Worm (Caenorhabditis elegans) whole organism, young adult: Measurements from ENCODE around the gene cdf-2.

Experiments
- B0336.3 ChIP-seq: fragments of 200-800 bp; sonication (Bioruptor generic); IDR thresholded peaks from 2 replicates; pipeline ENCODE4 v1.3.6; 2022; ENCODE audit warnings: missing genetic modification characterization, missing compliant biosample characterization
- C06A6.2 ChIP-seq: fragments of 200-800 bp; sonication (Bioruptor generic); conservative IDR thresholded peaks from 2 replicates; pipeline ENCODE4 v1.3.6; 2022; ENCODE audit warnings: missing genetic modification characterization, missing compliant biosample characterization
- F23B12.7 ChIP-seq: sonication (generic microtip); optimal IDR thresholded peaks from 2 replicates; lab custom pipeline; 2017; ENCODE audit warnings: missing genetic modification characterization, mild to moderate bottlenecking, missing compliant biosample characterization, antibody characterized with exemption, moderate library complexity; ENCODE audit not compliant: insufficient read depth
- F49E8.2 ChIP-seq: sonication (generic microtip); optimal IDR thresholded peaks from 3 replicates; lab custom pipeline; 2017; ENCODE audit warnings: missing genetic modification characterization, mild to moderate bottlenecking, missing compliant biosample characterization, antibody characterized with exemption, moderate library complexity; ENCODE audit not compliant: insufficient read depth
- F55B11.4 ChIP-seq: sonication (generic microtip); optimal IDR thresholded peaks from 2 replicates; lab custom pipeline; 2016; ENCODE audit warnings: missing compliant biosample characterization, missing genetic modification characterization, borderline replicate concordance; ENCODE audit not compliant: insufficient read depth
- F57C9.4 ChIP-seq: sonication (generic microtip); optimal IDR thresholded peaks from 2 replicates; lab custom pipeline; 2017; ENCODE audit warnings: mild to moderate bottlenecking, missing genetic modification characterization, missing compliant biosample characterization
- T07F8.4 ChIP-seq: sonication (generic microtip); optimal IDR thresholded peaks from 2 replicates; lab custom pipeline; 2016; ENCODE audit warnings: mild to moderate bottlenecking, missing genetic modification characterization, moderate library complexity, missing compliant biosample characterization
- Y53F4B.3 ChIP-seq: fragments of 200-800 bp; sonication (Bioruptor generic); IDR thresholded peaks from 2 replicates; pipeline ENCODE4 v1.3.6; 2022; ENCODE audit warnings: missing genetic modification reagents, missing genetic modification characterization, missing compliant biosample characterization
- Y56A3A.18 ChIP-seq: fragments of 200-800 bp; sonication (Bioruptor generic); IDR thresholded peaks from 2 replicates; pipeline ENCODE4 v1.3.6; 2022; ENCODE audit warnings: missing genetic modification reagents, missing genetic modification characterization, missing compliant biosample characterization
- Y67H2A.10 ChIP-seq: fragments of 200-800 bp; sonication (Bioruptor generic); conservative IDR thresholded peaks from 2 replicates; pipeline ENCODE4 v1.3.6; 2022; ENCODE audit warnings: missing genetic modification reagents, missing genetic modification characterization, missing compliant biosample characterization
- aptf-2 ChIP-seq: fragments of 200-800 bp; sonication (Bioruptor generic); conservative IDR thresholded peaks from 2 replicates; pipeline ENCODE4 v1.3.6; 2022; ENCODE audit warnings: missing genetic modification reagents, missing genetic modification characterization, missing compliant biosample characterization
- athp-1 ChIP-seq: sonication (generic microtip); optimal IDR thresholded peaks from 2 replicates; lab custom pipeline; 2017; ENCODE audit warnings: mild to moderate bottlenecking, missing genetic modification characterization, missing compliant biosample characterization
- attf-3 ChIP-seq: fragments of 200-800 bp; sonication (Bioruptor generic); conservative IDR thresholded peaks from 2 replicates; pipeline ENCODE4 v1.3.6; 2022; ENCODE audit warnings: missing genetic modification reagents, missing genetic modification characterization, missing compliant biosample characterization
- attf-5 ChIP-seq: fragments of 200-800 bp; sonication (Bioruptor generic); optimal IDR thresholded peaks from 2 replicates; lab custom pipeline; 2018; ENCODE audit warnings: mild to moderate bottlenecking, missing genetic modification characterization, missing compliant biosample characterization
- attf-6 ChIP-seq: fragments of 200-800 bp; sonication (Bioruptor generic); IDR thresholded peaks from 2 replicates; pipeline ENCODE4 v1.3.6; 2022; ENCODE audit warnings: missing genetic modification reagents, missing genetic modification characterization, missing compliant biosample characterization
- bed-2 ChIP-seq: fragments of 200-800 bp; sonication (Bioruptor generic); IDR thresholded peaks from 2 replicates; pipeline ENCODE4 v1.3.6; 2022; ENCODE audit warnings: missing genetic modification reagents, missing genetic modification characterization, missing compliant biosample characterization
- ceh-100 ChIP-seq: fragments of 200-800 bp; sonication (Bioruptor generic); IDR thresholded peaks from 2 replicates; pipeline ENCODE4 v1.3.6; 2022; ENCODE audit warnings: missing genetic modification reagents, missing genetic modification characterization, missing compliant biosample characterization
- ceh-79 ChIP-seq: sonication (generic microtip); optimal IDR thresholded peaks from 2 replicates; lab custom pipeline; 2017; ENCODE audit warnings: mild to moderate bottlenecking, missing genetic modification characterization, missing compliant biosample characterization
- ceh-91 ChIP-seq: fragments of 200-800 bp; sonication (Bioruptor generic); IDR thresholded peaks from 2 replicates; pipeline ENCODE4 v1.3.6; 2022; ENCODE audit warnings: missing genetic modification reagents, missing genetic modification characterization, missing compliant biosample characterization
- chd-7 ChIP-seq: sonication (generic microtip); optimal IDR thresholded peaks from 2 replicates; lab custom pipeline; 2016; ENCODE audit warnings: mild to moderate bottlenecking, missing genetic modification characterization, moderate library complexity, missing compliant biosample characterization
- dox-1 ChIP-seq: fragments of 200-800 bp; sonication (Bioruptor generic); IDR thresholded peaks from 2 replicates; pipeline ENCODE4 v1.3.6; 2022; ENCODE audit warnings: missing genetic modification reagents, missing genetic modification characterization, missing compliant biosample characterization
- egl-44 ChIP-seq: fragments of 200-800 bp; sonication (Bioruptor generic); IDR thresholded peaks from 2 replicates; pipeline ENCODE4 v1.3.6; 2022; ENCODE audit warnings: missing genetic modification reagents, missing genetic modification characterization, missing compliant biosample characterization
- egrh-3 ChIP-seq: fragments of 200-800 bp; sonication (Bioruptor generic); IDR thresholded peaks from 2 replicates; pipeline ENCODE4 v1.3.6; 2022; ENCODE audit warnings: missing genetic modification reagents, missing genetic modification characterization, missing compliant biosample characterization
- ets-4 ChIP-seq: fragments of 200-800 bp; sonication (Bioruptor generic); optimal IDR thresholded peaks from 2 replicates; lab custom pipeline; 2018; ENCODE audit warnings: mild to moderate bottlenecking, missing genetic modification characterization, missing compliant biosample characterization
- fkh-3 ChIP-seq: sonication (generic microtip); optimal IDR thresholded peaks from 2 replicates; lab custom pipeline; 2016; ENCODE audit warnings: mild to moderate bottlenecking, missing genetic modification characterization, missing compliant biosample characterization
- gei-17 ChIP-seq: fragments of 200-800 bp; sonication (Bioruptor generic); optimal IDR thresholded peaks from 2 replicates; lab custom pipeline; 2018; ENCODE audit warnings: mild to moderate bottlenecking, missing genetic modification characterization, missing compliant biosample characterization
- him-1 ChIP-seq: sonication (generic microtip); optimal IDR thresholded peaks from 2 replicates; lab custom pipeline; 2016; ENCODE audit warnings: missing genotype, missing genetic modification reagents, missing genetic modification characterization, missing compliant biosample characterization
- hmg-1.2 ChIP-seq: fragments of 200-800 bp; sonication (Bioruptor generic); IDR thresholded peaks from 2 replicates; pipeline ENCODE4 v1.3.6; 2022; ENCODE audit warnings: missing genetic modification reagents, missing genetic modification characterization, missing compliant biosample characterization
- hsf-1 ChIP-seq: fragments of 200-800 bp; sonication (Bioruptor generic); IDR thresholded peaks from 2 replicates; pipeline ENCODE4 v1.3.6; 2022; ENCODE audit warnings: missing genetic modification reagents, missing genetic modification characterization, missing compliant biosample characterization
- lag-1 ChIP-seq: fragments of 200-800 bp; sonication (Bioruptor generic); IDR thresholded peaks from 2 replicates; pipeline ENCODE4 v1.3.6; 2022; ENCODE audit warnings: missing genetic modification reagents, missing genetic modification characterization, missing compliant biosample characterization
- lin-35 ChIP-seq, 3 experiments: fragments of 150-350 bp in 2 of 3; sonication (generic microtip) in 1 of 3; optimal IDR thresholded peaks; 2 replicates each; lab custom pipeline; 2014 to 2018; ENCODE audit warnings: missing biosample characterization in 3 of 3, missing genetic modification characterization in 3 of 3, missing genetic modification reagents in 3 of 3
- lin-40 ChIP-seq: sonication (generic microtip); optimal IDR thresholded peaks from 2 replicates; lab custom pipeline; 2016; ENCODE audit warnings: missing genetic modification characterization, mild to moderate bottlenecking, missing compliant biosample characterization, missing genotype, missing genetic modification reagents
- lin-54 ChIP-seq: fragments of 200-800 bp; sonication (Bioruptor generic); optimal IDR thresholded peaks from 2 replicates; lab custom pipeline; 2018; ENCODE audit warnings: mild to moderate bottlenecking, missing genetic modification characterization, missing compliant biosample characterization
- lir-1 ChIP-seq: fragments of 200-800 bp; sonication (Bioruptor generic); conservative IDR thresholded peaks from 2 replicates; pipeline ENCODE4 v1.3.6; 2022; ENCODE audit warnings: missing genetic modification reagents, missing genetic modification characterization, missing compliant biosample characterization
- lsy-27 ChIP-seq: sonication (generic microtip); optimal IDR thresholded peaks from 2 replicates; lab custom pipeline; 2017; ENCODE audit warnings: missing genetic modification characterization, mild to moderate bottlenecking, missing compliant biosample characterization, antibody characterized with exemption, missing genotype, borderline replicate concordance; ENCODE audit not compliant: insufficient read depth
- madf-3 ChIP-seq: fragments of 200-800 bp; sonication (Bioruptor generic); IDR thresholded peaks from 2 replicates; pipeline ENCODE4 v1.3.6; 2022; ENCODE audit warnings: missing genetic modification reagents, missing genetic modification characterization, missing compliant biosample characterization
- mel-28 ChIP-seq: sonication (generic microtip); optimal IDR thresholded peaks from 2 replicates; lab custom pipeline; 2016; ENCODE audit warnings: borderline replicate concordance, mild to moderate bottlenecking, missing genetic modification characterization, missing compliant biosample characterization
- mxl-1 ChIP-seq: sonication (generic microtip); optimal IDR thresholded peaks from 2 replicates; lab custom pipeline; 2016; ENCODE audit warnings: missing genetic modification characterization, missing compliant biosample characterization
- nfya-1 ChIP-seq: sonication (generic microtip); optimal IDR thresholded peaks from 2 replicates; lab custom pipeline; 2017; ENCODE audit warnings: antibody characterized with exemption, missing compliant biosample characterization, missing genetic modification characterization, borderline replicate concordance; ENCODE audit not compliant: insufficient read depth
- nfyb-1 ChIP-seq: fragments of 200-800 bp; sonication (Bioruptor generic); IDR thresholded peaks from 2 replicates; pipeline ENCODE4 v1.3.6; 2022; ENCODE audit warnings: missing genetic modification reagents, missing genetic modification characterization, missing compliant biosample characterization
- rcor-1 ChIP-seq: fragments of 200-800 bp; sonication (Bioruptor generic); IDR thresholded peaks from 2 replicates; pipeline ENCODE4 v1.3.6; 2022; ENCODE audit warnings: missing genetic modification reagents, missing genetic modification characterization, missing compliant biosample characterization
- snpc-3.4 ChIP-seq: sonication (generic microtip); optimal IDR thresholded peaks from 2 replicates; lab custom pipeline; 2017; ENCODE audit warnings: missing genetic modification characterization, mild to moderate bottlenecking, missing compliant biosample characterization, antibody characterized with exemption, moderate library complexity, missing genotype, missing genetic modification reagents
- sptf-2 ChIP-seq: fragments of 200-800 bp; sonication (Bioruptor generic); optimal IDR thresholded peaks from 2 replicates; lab custom pipeline; 2018; ENCODE audit warnings: mild to moderate bottlenecking, missing genetic modification characterization, missing compliant biosample characterization
- tlf-1 ChIP-seq: fragments of 200-800 bp; sonication (Bioruptor generic); optimal IDR thresholded peaks from 2 replicates; lab custom pipeline; 2018; ENCODE audit warnings: mild to moderate bottlenecking, missing genetic modification characterization, missing compliant biosample characterization
- unc-62 ChIP-seq: fragments of 150-350 bp; optimal IDR thresholded peaks from 2 replicates; lab custom pipeline; 2014; ENCODE audit warnings: missing biosample characterization, missing genetic modification reagents, missing genetic modification characterization
- ztf-22 ChIP-seq: fragments of 200-800 bp; sonication (Bioruptor generic); optimal IDR thresholded peaks from 2 replicates; lab custom pipeline; 2018; ENCODE audit warnings: mild to moderate bottlenecking, missing genetic modification characterization, moderate library complexity, missing compliant biosample characterization
- ztf-25 ChIP-seq: fragments of 200-800 bp; sonication (Bioruptor generic); IDR thresholded peaks from 2 replicates; pipeline ENCODE4 v1.3.6; 2022; ENCODE audit warnings: missing genetic modification reagents, missing genetic modification characterization, missing compliant biosample characterization
- ztf-28 ChIP-seq: fragments of 200-800 bp; sonication (Bioruptor generic); IDR thresholded peaks from 2 replicates; pipeline ENCODE4 v1.3.6; 2022; ENCODE audit warnings: missing genetic modification reagents, missing genetic modification characterization, missing compliant biosample characterization

Gene cdf-2

DNA sequence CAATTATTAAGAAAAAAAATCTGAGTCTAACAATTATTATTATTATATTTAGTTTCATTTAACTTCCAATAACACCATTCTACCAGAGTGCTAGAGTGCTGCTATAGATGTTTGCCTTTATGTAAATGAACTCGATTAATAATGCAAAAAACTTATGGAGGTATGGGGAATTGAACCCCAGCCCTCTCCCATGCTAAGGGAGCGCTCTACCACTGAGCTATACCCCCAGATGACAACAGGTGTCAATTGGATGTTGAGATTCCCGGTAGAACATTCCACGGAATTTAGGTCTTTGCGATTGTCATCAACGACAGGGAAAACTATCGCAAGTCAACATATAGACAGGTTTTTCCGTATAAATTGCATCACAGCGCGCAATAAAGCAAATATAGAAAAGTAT lies 8.7 kb downstream of the cdf-2 start (continued):
- peak; percentile 46 for TF ChIP-seq lsy-27 (tag; lab: Kevin White, UChicago)
- peak; percentile 38 for TF ChIP-seq gei-17
- TF ChIP-seq T07F8.4 (tag; lab: Kevin White, UChicago) = peak; percentile 60
- peak; percentile 30; the same call in 1 of the 2 replicates for TF ChIP-seq ceh-100 (GFP tag; lab: Robert Waterston, UW)
- no peak for TF ChIP-seq Y53F4B.3
- TF ChIP-seq F23B12.7 (tag; lab: Kevin White, UChicago) = peak; percentile 83
- TF ChIP-seq lin-35 (GFP tag; optimal IDR thresholded peaks at IDR 0.05; lab: Kevin White, UChicago) = no peak
- no peak for TF ChIP-seq ztf-25
- no peak for TF ChIP-seq lin-40 (tag; lab: Kevin White, UChicago)
- TF ChIP-seq ets-4 (GFP tag; lab: Kevin White, UChicago) = peak; percentile 59
- TF ChIP-seq mxl-1 (tag; lab: Kevin White, UChicago) = peak; percentile 60
- TF ChIP-seq attf-6 (GFP tag; lab: Robert Waterston, UW) = peak; percentile 45; the same call in 1 of the 2 replicates
- no peak for TF ChIP-seq madf-3
- peak; percentile 64 for TF ChIP-seq rcor-1
- TF ChIP-seq ztf-22 = no peak
- peak; percentile 82 for TF ChIP-seq nfyb-1
- TF ChIP-seq attf-5 (GFP tag; lab: Kevin White, UChicago) = peak; percentile 61
- TF ChIP-seq attf-3 (GFP tag; lab: Robert Waterston, UW) = no peak
- TF ChIP-seq chd-7 (tag; lab: Kevin White, UChicago) = peak; percentile 73
- no peak for TF ChIP-seq lag-1 (GFP tag; lab: Robert Waterston, UW)
- TF ChIP-seq unc-62 (GFP tag; lab: Kevin White, UChicago) = no peak
- TF ChIP-seq F49E8.2 = peak; percentile 20
- TF ChIP-seq lir-1 = no peak
- peak; percentile 96 for TF ChIP-seq him-1 (tag; lab: Kevin White, UChicago)
- peak; percentile 49; the same call in 1 of the 2 replicates for TF ChIP-seq dox-1 (GFP tag; lab: Robert Waterston, UW)
- no peak for TF ChIP-seq ceh-91 (GFP tag; lab: Robert Waterston, UW)
- peak; percentile 43; the same call in 1 of the 2 replicates for TF ChIP-seq hsf-1 (GFP tag; lab: Robert Waterston, UW)
- peak; percentile 59 for TF ChIP-seq sptf-2 (GFP tag; lab: Kevin White, UChicago)
- no peak for TF ChIP-seq tlf-1 (GFP tag; lab: Kevin White, UChicago)
- no peak for TF ChIP-seq F55B11.4 (tag; lab: Kevin White, UChicago)
- peak; percentile 83 for TF ChIP-seq fkh-3 (tag; lab: Kevin White, UChicago)
- no peak for TF ChIP-seq B0336.3 (GFP tag; lab: Robert Waterston, UW)
- no peak for TF ChIP-seq C06A6.2 (GFP tag; lab: Robert Waterston, UW)
- no peak for TF ChIP-seq F57C9.4 (tag; lab: Kevin White, UChicago)
- peak; percentile 73 for TF ChIP-seq hmg-1.2 (GFP tag; lab: Robert Waterston, UW)
- TF ChIP-seq Y56A3A.18 (GFP tag; lab: Robert Waterston, UW) = peak; percentile 84; the same call in 1 of the 2 replicates
- TF ChIP-seq Y67H2A.10 (GFP tag; lab: Robert Waterston, UW) = no peak
- no peak for TF ChIP-seq egrh-3 (GFP tag; lab: Robert Waterston, UW)
- peak; percentile 97 for TF ChIP-seq egl-44 (GFP tag; lab: Robert Waterston, UW)
- peak; percentile 18 for TF ChIP-seq ceh-79 (tag; lab: Kevin White, UChicago)
- TF ChIP-seq bed-2 (GFP tag; lab: Robert Waterston, UW) = no peak
- no peak for TF ChIP-seq aptf-2 (GFP tag; lab: Robert Waterston, UW)
- TF ChIP-seq ztf-28 (GFP tag; lab: Robert Waterston, UW) = peak; percentile 53; the same call in 1 of the 2 replicates
- TF ChIP-seq athp-1 (tag; lab: Kevin White, UChicago) = peak; percentile 60
- no peak for TF ChIP-seq nfya-1 (tag; lab: Kevin White, UChicago)
- TF ChIP-seq mel-28 (tag; lab: Kevin White, UChicago) = no peak
- peak; percentile 54 for TF ChIP-seq lin-54 (GFP tag; lab: Kevin White, UChicago)
- TF ChIP-seq snpc-3.4 = peak; percentile 70
